Fruit fly (Drosophila melanogaster): ENCODE data around the gene mRpS31.

DNA sequence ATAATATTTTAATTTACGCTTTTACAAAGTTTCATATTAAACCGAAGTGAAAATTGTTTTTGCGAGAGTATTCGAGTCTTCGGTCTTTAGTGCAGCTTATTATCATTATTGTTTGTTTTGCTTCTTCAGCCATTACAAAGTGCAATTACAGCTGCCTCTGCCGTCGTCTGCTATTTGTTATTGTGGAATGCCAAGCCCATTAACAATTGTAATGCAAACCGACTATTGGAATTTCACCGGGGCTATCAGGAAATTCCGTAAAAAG lies 37.0 kb downstream of the mRpS31 start:
- no peak for TF ChIP-seq Abd-B (GFP tag; optimal IDR thresholded peaks at IDR 0.05)
- no peak for TF ChIP-seq br (GFP tag; optimal IDR thresholded peaks at IDR 0.05)
- no peak for TF ChIP-seq OdsH (GFP tag; optimal IDR thresholded peaks at IDR 0.05)
- TF ChIP-seq GATAd (GFP tag; optimal IDR thresholded peaks at IDR 0.05): no peak
- no peak for TF ChIP-seq usp (GFP tag; optimal IDR thresholded peaks at IDR 0.05)
- TF ChIP-seq sv (GFP tag; optimal IDR thresholded peaks at IDR 0.05): no peak
- no peak for TF ChIP-seq Dfd (GFP tag; optimal IDR thresholded peaks at IDR 0.05)
- TF ChIP-seq pan (optimal IDR thresholded peaks at IDR 0.05): no peak

Data from whole organism, wandering third instar larva.